Worm (Caenorhabditis elegans) whole organism, L1 larva: ENCODE measurements around the gene T10B10.8.

Experiments used
- C16A3.4 ChIP-seq: fragments of 150-350 bp; optimal IDR thresholded peaks from 2 replicates; lab custom pipeline; 2014; ENCODE audit warnings: missing biosample characterization, missing genetic modification characterization
- C34B4.2 ChIP-seq: sonication (generic microtip); optimal IDR thresholded peaks from 2 replicates; lab custom pipeline; 2017; ENCODE audit warnings: mild to moderate bottlenecking, missing genetic modification characterization, missing compliant biosample characterization
- ceh-82 ChIP-seq, 3 experiments: fragments of 150-350 bp in 1 of 3; sonication (generic microtip) in 2 of 3; optimal IDR thresholded peaks; 2 replicates each; lab custom pipeline; 2014 to 2017; ENCODE audit warnings: missing biosample characterization in 3 of 3, missing genetic modification characterization in 3 of 3
- ceh-88 ChIP-seq: fragments of 200-800 bp; sonication (Bioruptor generic); IDR thresholded peaks from 2 replicates; pipeline ENCODE4 v1.3.6; 2022; ENCODE audit warnings: missing genetic modification characterization, missing compliant biosample characterization
- ceh-90 ChIP-seq: sonication (generic microtip); optimal IDR thresholded peaks from 2 replicates; lab custom pipeline; 2016; ENCODE audit warnings: missing genetic modification characterization, missing compliant biosample characterization
- dpl-1 ChIP-seq, 3 experiments: fragments of 150-350 bp in 2 of 3; sonication (generic microtip) in 1 of 3; optimal IDR thresholded peaks; 2 replicates each; lab custom pipeline; 2014 to 2017; ENCODE audit warnings: missing biosample characterization in 3 of 3, missing genetic modification characterization in 3 of 3, missing genetic modification reagents in 3 of 3
- dsc-1 ChIP-seq: sonication (generic microtip); optimal IDR thresholded peaks from 2 replicates; lab custom pipeline; 2016; ENCODE audit warnings: mild to moderate bottlenecking, missing genetic modification characterization, missing compliant biosample characterization
- elt-2 ChIP-seq: sonication (generic microtip); optimal IDR thresholded peaks from 2 replicates; lab custom pipeline; 2016; ENCODE audit warnings: missing genetic modification characterization, mild to moderate bottlenecking, inconsistent platforms, missing compliant biosample characterization, missing genetic modification reagents
- elt-3 ChIP-seq, 6 experiments: fragments of 150-350 bp in 1 of 6; sonication (generic microtip); optimal IDR thresholded peaks; 2 replicates each; lab custom pipeline; 2017 to 2018; ENCODE audit warnings: missing biosample characterization in 6 of 6, missing genetic modification characterization in 6 of 6, inconsistent platforms in 1 of 6
- ets-5 ChIP-seq: fragments of 200-800 bp; sonication (Bioruptor generic); IDR thresholded peaks from 2 replicates; pipeline ENCODE4 v1.3.6; 2022; ENCODE audit warnings: missing genetic modification characterization, missing compliant biosample characterization
- fkh-10 ChIP-seq: sonication (generic microtip); optimal IDR thresholded peaks from 2 replicates; lab custom pipeline; 2017; ENCODE audit warnings: missing biosample characterization, missing genetic modification reagents, missing genetic modification characterization
- fos-1 ChIP-seq: fragments of 150-350 bp; optimal IDR thresholded peaks from 2 replicates; lab custom pipeline; 2014; ENCODE audit warnings: missing biosample characterization, missing genetic modification characterization
- irx-1 ChIP-seq: sonication (generic microtip); optimal IDR thresholded peaks from 2 replicates; lab custom pipeline; 2016; ENCODE audit warnings: missing genetic modification characterization, missing compliant biosample characterization
- jun-1 ChIP-seq: fragments of 150-350 bp; optimal IDR thresholded peaks from 2 replicates; lab custom pipeline; 2014; ENCODE audit warnings: missing biosample characterization, missing genetic modification reagents, missing genetic modification characterization
- lin-14 ChIP-seq: fragments of 200-800 bp; sonication (Bioruptor generic); optimal IDR thresholded peaks from 2 replicates; lab custom pipeline; 2018; ENCODE audit warnings: mild to moderate bottlenecking, missing genetic modification characterization, moderate library complexity, missing compliant biosample characterization
- lin-15B ChIP-seq: fragments of 150-350 bp; sonication (generic microtip); optimal IDR thresholded peaks from 3 replicates; lab custom pipeline; 2014; ENCODE audit warnings: missing biosample characterization, missing genetic modification characterization
- lin-35 ChIP-seq, 2 experiments: fragments of 150-350 bp; optimal IDR thresholded peaks; 2 replicates each; lab custom pipeline; 2014; ENCODE audit warnings: missing biosample characterization in 2 of 2, missing genetic modification characterization in 2 of 2, missing genetic modification reagents in 2 of 2
- lsy-2 ChIP-seq, 2 experiments: fragments of 150-350 bp; optimal IDR thresholded peaks; 2 replicates each; lab custom pipeline; 2014; ENCODE audit warnings: missing biosample characterization in 2 of 2, missing genetic modification characterization in 2 of 2
- mab-9 ChIP-seq: fragments of 200-800 bp; sonication (Bioruptor generic); IDR thresholded peaks from 2 replicates; pipeline ENCODE4 v1.3.6; 2022; ENCODE audit warnings: missing genetic modification reagents, missing genetic modification characterization, missing compliant biosample characterization
- mdl-1 ChIP-seq, 2 experiments: fragments of 150-350 bp; optimal IDR thresholded peaks; 2 replicates each; lab custom pipeline; 2014 to 2017; ENCODE audit warnings: missing biosample characterization in 2 of 2, missing genetic modification characterization in 2 of 2, inconsistent platforms in 1 of 2
- mep-1 ChIP-seq: fragments of 150-350 bp; optimal IDR thresholded peaks from 2 replicates; lab custom pipeline; 2014; ENCODE audit warnings: missing biosample characterization, missing genetic modification characterization
- nhr-11 ChIP-seq: fragments of 150-350 bp; optimal IDR thresholded peaks from 2 replicates; lab custom pipeline; 2014; ENCODE audit warnings: missing biosample characterization, missing genetic modification characterization
- nhr-19 ChIP-seq: fragments of 200-800 bp; sonication (Bioruptor generic); conservative IDR thresholded peaks from 2 replicates; pipeline ENCODE4 v1.3.6; 2022; ENCODE audit warnings: missing genetic modification characterization, missing compliant biosample characterization
- nhr-20 ChIP-seq: sonication (generic microtip); optimal IDR thresholded peaks from 2 replicates; lab custom pipeline; 2016; ENCODE audit warnings: mild to moderate bottlenecking, missing genetic modification characterization, missing compliant biosample characterization
- nhr-28 ChIP-seq: fragments of 150-350 bp; optimal IDR thresholded peaks from 2 replicates; lab custom pipeline; 2014; ENCODE audit warnings: missing biosample characterization, missing genetic modification characterization
- nhr-47 ChIP-seq: sonication (generic microtip); optimal IDR thresholded peaks from 2 replicates; lab custom pipeline; 2016; ENCODE audit warnings: mild to moderate bottlenecking, missing genetic modification characterization, moderate library complexity, missing compliant biosample characterization
- nhr-71 ChIP-seq: sonication (generic microtip); optimal IDR thresholded peaks from 2 replicates; lab custom pipeline; 2016; ENCODE audit warnings: mild to moderate bottlenecking, missing genetic modification characterization, moderate library complexity, missing compliant biosample characterization
- nhr-77 ChIP-seq: fragments of 150-350 bp; optimal IDR thresholded peaks from 2 replicates; lab custom pipeline; 2014; ENCODE audit warnings: missing biosample characterization, missing genetic modification characterization
- nhr-84 ChIP-seq: sonication (generic microtip); optimal IDR thresholded peaks from 2 replicates; lab custom pipeline; 2017; ENCODE audit warnings: missing biosample characterization, missing genetic modification characterization
- nhr-90 ChIP-seq: sonication (generic microtip); optimal IDR thresholded peaks from 2 replicates; lab custom pipeline; 2016; ENCODE audit warnings: mild to moderate bottlenecking, missing genetic modification characterization, missing compliant biosample characterization; ENCODE audit not compliant: poor library complexity
- pqm-1 ChIP-seq: sonication (generic microtip); optimal IDR thresholded peaks from 3 replicates; lab custom pipeline; 2017; ENCODE audit warnings: missing biosample characterization, missing genetic modification characterization
- rnt-1 ChIP-seq: sonication (generic microtip); optimal IDR thresholded peaks from 2 replicates; lab custom pipeline; 2016; ENCODE audit warnings: mild to moderate bottlenecking, missing genetic modification characterization, moderate library complexity, missing compliant biosample characterization
- skn-1 ChIP-seq: fragments of 150-350 bp; optimal IDR thresholded peaks from 2 replicates; lab custom pipeline; 2014; ENCODE audit warnings: missing biosample characterization, missing genetic modification characterization
- snu-23 ChIP-seq: sonication (generic microtip); optimal IDR thresholded peaks from 2 replicates; lab custom pipeline; 2016; ENCODE audit warnings: missing genetic modification characterization, missing compliant biosample characterization
- sox-4 ChIP-seq: sonication (generic microtip); optimal IDR thresholded peaks from 2 replicates; lab custom pipeline; 2016; ENCODE audit warnings: missing genetic modification characterization, missing compliant biosample characterization
- swsn-7 ChIP-seq: sonication (generic microtip); optimal IDR thresholded peaks from 2 replicates; lab custom pipeline; 2016; ENCODE audit warnings: missing genetic modification characterization, missing compliant biosample characterization
- tlp-1 ChIP-seq: fragments of 150-350 bp; optimal IDR thresholded peaks from 2 replicates; lab custom pipeline; 2014; ENCODE audit warnings: missing biosample characterization, missing genetic modification characterization
- unc-130 ChIP-seq: fragments of 150-350 bp; optimal IDR thresholded peaks from 2 replicates; lab custom pipeline; 2017; ENCODE audit warnings: missing biosample characterization, missing genetic modification characterization, inconsistent platforms
- ztf-4 ChIP-seq: fragments of 150-350 bp; optimal IDR thresholded peaks from 2 replicates; lab custom pipeline; 2014; ENCODE audit warnings: missing biosample characterization, missing genetic modification characterization

The T10B10.8 gene

DNA sequence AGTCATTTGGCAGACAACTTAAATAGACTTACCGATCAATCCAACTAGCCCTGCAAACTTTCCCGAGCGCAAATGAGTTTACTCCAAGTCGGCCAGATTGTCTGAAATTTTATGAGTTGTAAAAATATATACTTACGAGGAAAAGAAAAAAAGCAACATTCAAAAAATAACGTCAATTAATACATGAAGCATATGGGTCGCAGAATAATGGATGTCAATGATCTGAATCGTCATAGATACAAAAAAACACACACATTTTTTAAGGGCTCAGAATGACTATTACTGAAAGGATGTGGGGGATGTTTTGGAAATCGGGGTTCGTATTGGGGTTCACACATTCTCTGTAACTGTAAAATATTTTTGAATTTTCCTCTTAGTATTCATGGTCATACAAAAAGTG, 18.4 kb downstream of the T10B10.8 start, which contains the start of gene unc-7:
Gene unc-7, minus strand, starts transcription at position 101 of the 400 bp plus-strand sequence.
- no peak for TF ChIP-seq ceh-82 (tag; optimal IDR thresholded peaks at IDR 0.05; lab: Kevin White, UChicago)
- TF ChIP-seq tlp-1 (tag; lab: Kevin White, UChicago), result no peak
- TF ChIP-seq rnt-1 (tag; lab: Kevin White, UChicago), result no peak
- TF ChIP-seq jun-1, result no peak
- TF ChIP-seq swsn-7 (tag; lab: Kevin White, UChicago), result no peak
- no peak for TF ChIP-seq irx-1 (tag; lab: Kevin White, UChicago)
- no peak for TF ChIP-seq unc-130
- no peak for TF ChIP-seq ceh-88 (GFP tag; lab: Robert Waterston, UW)
- TF ChIP-seq mab-9 (GFP tag; lab: Robert Waterston, UW), result no peak
- TF ChIP-seq sox-4, result no peak
- TF ChIP-seq nhr-20 (tag; lab: Kevin White, UChicago), result no peak
- TF ChIP-seq lin-15B, result no peak
- TF ChIP-seq nhr-11, result no peak
- TF ChIP-seq mdl-1 (tag; optimal IDR thresholded peaks at IDR 0.05; lab: Kevin White, UChicago), result no peak
- TF ChIP-seq pqm-1 (tag; lab: Kevin White, UChicago), result no peak
- TF ChIP-seq, all 84 proteins: peak for 0

- TF ChIP-seq irx-1 (tag; lab: Kevin White, UChicago) (no peak), elt-2 (tag; lab: Kevin White, UChicago) (no peak), lin-15B (no peak), lin-35 (GFP tag; optimal IDR thresholded peaks at IDR 0.05; lab: Kevin White, UChicago) (peak in 1 of 2 experiments; percentile 50), ets-5 (GFP tag; lab: Robert Waterston, UW) (no peak), nhr-19 (peak; percentile 14; the same call in 1 of the 2 replicates), rnt-1 (tag; lab: Kevin White, UChicago) (no peak), mab-9 (GFP tag; lab: Robert Waterston, UW) (no peak), elt-3 (tag; optimal IDR thresholded peaks at IDR 0.05; lab: Kevin White, UChicago) (peak in 1 of 6 experiments; percentile 19), nhr-77 (tag; lab: Kevin White, UChicago) (no peak), dpl-1 (GFP tag; optimal IDR thresholded peaks at IDR 0.05; lab: Kevin White, UChicago) (no peak), unc-130 (no peak), fkh-10 (no peak), nhr-84 (tag; lab: Kevin White, UChicago) (no peak), nhr-47 (tag; lab: Kevin White, UChicago) (no peak), snu-23 (GFP tag; lab: Kevin White, UChicago) (peak; percentile 18), skn-1 (no peak), lsy-2 (tag; optimal IDR thresholded peaks at IDR 0.05; lab: Kevin White, UChicago) (no peak), dsc-1 (no peak), ceh-90 (tag; lab: Kevin White, UChicago) (no peak), ztf-4 (tag; lab: Kevin White, UChicago) (no peak), mep-1 (no peak), nhr-90 (tag; lab: Kevin White, UChicago) (peak; percentile 21), C34B4.2 (tag; lab: Kevin White, UChicago) (no peak), nhr-71 (tag; lab: Kevin White, UChicago) (peak; percentile 22), nhr-20 (tag; lab: Kevin White, UChicago) (peak; percentile 0), nhr-28 (tag; lab: Kevin White, UChicago) (no peak), fos-1 (tag; lab: Kevin White, UChicago) (no peak), C16A3.4 (tag; lab: Kevin White, UChicago) (peak; percentile 44)
These were observed 19.4 kb downstream of the T10B10.8 start for ce11 chrX:15146415-15147210.

- TF ChIP-seq lin-14, result peak; percentile 15
- no peak for TF ChIP-seq mep-1
- TF ChIP-seq, all 84 proteins: peak for 1
These were observed 31.1 kb downstream of the T10B10.8 start for ce11 chrX:15134941-15135340.
